Worm (Caenorhabditis elegans) whole organism, mixed stage, embryonic: ENCODE results near the gene gcy-8.

Source experiments
- M03D4.4 ChIP-seq: sonication (generic microtip); optimal IDR thresholded peaks from 2 replicates; lab custom pipeline; 2017; ENCODE audit warnings: mild to moderate bottlenecking, missing genetic modification characterization, missing compliant biosample characterization
- bed-3 ChIP-seq: fragments of 200-800 bp; sonication (Bioruptor generic); optimal IDR thresholded peaks from 3 replicates; lab custom pipeline; 2018; ENCODE audit warnings: mild to moderate bottlenecking, missing genetic modification characterization, moderate library complexity, missing compliant biosample characterization
- blmp-1 ChIP-seq: fragments of 150-350 bp; optimal IDR thresholded peaks from 2 replicates; lab custom pipeline; 2014; ENCODE audit warnings: missing biosample characterization, missing genetic modification characterization
- ceh-39 ChIP-seq: fragments of 150-350 bp; optimal IDR thresholded peaks from 2 replicates; lab custom pipeline; 2014; ENCODE audit warnings: missing biosample characterization, missing genetic modification characterization
- ceh-43 ChIP-seq: fragments of 200-800 bp; sonication (Bioruptor generic); optimal IDR thresholded peaks from 2 replicates; lab custom pipeline; 2018; ENCODE audit warnings: mild to moderate bottlenecking, missing genetic modification characterization, moderate library complexity, missing compliant biosample characterization
- ceh-83 ChIP-seq: fragments of 200-800 bp; sonication (Bioruptor generic); optimal IDR thresholded peaks from 2 replicates; lab custom pipeline; 2018; ENCODE audit warnings: mild to moderate bottlenecking, missing genetic modification characterization, missing compliant biosample characterization
- ces-1 ChIP-seq: fragments of 150-350 bp; optimal IDR thresholded peaks from 2 replicates; lab custom pipeline; 2014; ENCODE audit warnings: missing biosample characterization, missing genetic modification reagents, missing genetic modification characterization
- cnd-1 ChIP-seq: fragments of 200-800 bp; sonication (Bioruptor generic); optimal IDR thresholded peaks from 2 replicates; lab custom pipeline; 2018; ENCODE audit warnings: mild to moderate bottlenecking, missing genetic modification characterization, missing compliant biosample characterization
- drap-1 ChIP-seq: fragments of 200-800 bp; sonication (Bioruptor generic); optimal IDR thresholded peaks from 3 replicates; lab custom pipeline; 2018; ENCODE audit warnings: mild to moderate bottlenecking, missing genetic modification characterization, missing compliant biosample characterization
- elt-1 ChIP-seq: sonication (generic microtip); optimal IDR thresholded peaks from 2 replicates; lab custom pipeline; 2017; ENCODE audit warnings: missing genetic modification characterization, mild to moderate bottlenecking, missing compliant biosample characterization, antibody characterized with exemption, moderate library complexity, borderline replicate concordance; ENCODE audit not compliant: insufficient read depth
- elt-3 ChIP-seq: fragments of 150-350 bp; optimal IDR thresholded peaks from 2 replicates; lab custom pipeline; 2014; ENCODE audit warnings: missing biosample characterization, missing genetic modification characterization
- flh-1 ChIP-seq: fragments of 200-800 bp; sonication (Bioruptor generic); optimal IDR thresholded peaks from 2 replicates; lab custom pipeline; 2018; ENCODE audit warnings: mild to moderate bottlenecking, missing genetic modification characterization, moderate library complexity, missing compliant biosample characterization
- ham-2 ChIP-seq: fragments of 200-800 bp; sonication (Bioruptor generic); optimal IDR thresholded peaks from 2 replicates; lab custom pipeline; 2018; ENCODE audit warnings: mild to moderate bottlenecking, missing genetic modification characterization, missing compliant biosample characterization
- hlh-1 ChIP-seq: fragments of 150-350 bp; optimal IDR thresholded peaks from 2 replicates; lab custom pipeline; 2014; ENCODE audit warnings: missing biosample characterization, missing genetic modification reagents, missing genetic modification characterization
- lin-13 ChIP-seq: fragments of 150-350 bp; optimal IDR thresholded peaks from 2 replicates; lab custom pipeline; 2014; ENCODE audit warnings: missing biosample characterization, missing genetic modification characterization
- lin-32 ChIP-seq: fragments of 200-800 bp; sonication (Bioruptor generic); optimal IDR thresholded peaks from 2 replicates; lab custom pipeline; 2018; ENCODE audit warnings: mild to moderate bottlenecking, missing genetic modification characterization, missing compliant biosample characterization
- lsy-2 ChIP-seq: fragments of 150-350 bp; optimal IDR thresholded peaks from 2 replicates; lab custom pipeline; 2014; ENCODE audit warnings: missing biosample characterization, missing genetic modification characterization
- mab-5 ChIP-seq: fragments of 150-350 bp; optimal IDR thresholded peaks from 2 replicates; lab custom pipeline; 2014; ENCODE audit warnings: missing biosample characterization, missing genetic modification characterization
- mep-1 ChIP-seq: fragments of 150-350 bp; optimal IDR thresholded peaks from 2 replicates; lab custom pipeline; 2017; ENCODE audit warnings: missing biosample characterization, missing genetic modification reagents, missing genetic modification characterization, inconsistent platforms
- mls-2 ChIP-seq: sonication (generic microtip); optimal IDR thresholded peaks from 2 replicates; lab custom pipeline; 2016; ENCODE audit warnings: mild to moderate bottlenecking, missing genetic modification characterization, moderate library complexity, missing compliant biosample characterization
- nhr-12 ChIP-seq: fragments of 150-350 bp; optimal IDR thresholded peaks from 2 replicates; lab custom pipeline; 2014; ENCODE audit warnings: missing biosample characterization, missing genetic modification characterization
- nhr-2 ChIP-seq: fragments of 150-350 bp; optimal IDR thresholded peaks from 2 replicates; lab custom pipeline; 2014; ENCODE audit warnings: missing biosample characterization, missing genetic modification characterization
- nhr-237 ChIP-seq: fragments of 150-350 bp; optimal IDR thresholded peaks from 2 replicates; lab custom pipeline; 2014; ENCODE audit warnings: missing biosample characterization, missing genetic modification characterization
- nhr-28 ChIP-seq: fragments of 150-350 bp; optimal IDR thresholded peaks from 2 replicates; lab custom pipeline; 2014; ENCODE audit warnings: missing biosample characterization, missing genetic modification characterization
- nhr-76 ChIP-seq: sonication (generic microtip); optimal IDR thresholded peaks from 2 replicates; lab custom pipeline; 2017; ENCODE audit warnings: missing biosample characterization, missing genetic modification characterization
- pha-4 ChIP-seq: fragments of 150-350 bp; optimal IDR thresholded peaks from 2 replicates; lab custom pipeline; 2018; ENCODE audit warnings: missing biosample characterization, missing genetic modification reagents, missing genetic modification characterization
- sem-2 ChIP-seq: fragments of 200-800 bp; sonication (Bioruptor generic); optimal IDR thresholded peaks from 2 replicates; lab custom pipeline; 2018; ENCODE audit warnings: mild to moderate bottlenecking, missing genetic modification characterization, missing compliant biosample characterization
- snpc-4 ChIP-seq: fragments of 150-350 bp; optimal IDR thresholded peaks from 2 replicates; lab custom pipeline; 2014; ENCODE audit warnings: missing biosample characterization, missing genetic modification characterization
- sptf-1 ChIP-seq: sonication (generic microtip); optimal IDR thresholded peaks from 2 replicates; lab custom pipeline; 2017; ENCODE audit warnings: mild to moderate bottlenecking, missing genetic modification characterization, moderate library complexity, missing compliant biosample characterization
- tbx-8 ChIP-seq: fragments of 200-800 bp; sonication (Bioruptor generic); optimal IDR thresholded peaks from 2 replicates; lab custom pipeline; 2018; ENCODE audit warnings: mild to moderate bottlenecking, missing genetic modification characterization, moderate library complexity, missing compliant biosample characterization
- unc-120 ChIP-seq: sonication (generic microtip); optimal IDR thresholded peaks from 2 replicates; lab custom pipeline; 2017; ENCODE audit warnings: missing genetic modification characterization, missing compliant biosample characterization; ENCODE audit not compliant: poor library complexity, severe bottlenecking
- unc-39 ChIP-seq: fragments of 150-350 bp; optimal IDR thresholded peaks from 2 replicates; lab custom pipeline; 2014; ENCODE audit warnings: missing biosample characterization, missing genetic modification characterization
- unc-62 ChIP-seq: fragments of 150-350 bp; optimal IDR thresholded peaks from 2 replicates; lab custom pipeline; 2014; ENCODE audit warnings: missing biosample characterization, missing genetic modification reagents, missing genetic modification characterization
- ztf-11 ChIP-seq: fragments of 150-350 bp; optimal IDR thresholded peaks from 2 replicates; lab custom pipeline; 2014; ENCODE audit warnings: missing biosample characterization, missing genetic modification characterization

Gene gcy-8

ce11 chrIV:7931873-7932272 is 3.9 kb downstream of the gcy-8 start:
- TF ChIP-seq snpc-4, result no peak
- no peak for TF ChIP-seq lin-13 (tag; lab: Kevin White, UChicago)
- no peak for TF ChIP-seq nhr-12 (tag; lab: Kevin White, UChicago)
- no peak for TF ChIP-seq unc-39 (tag; lab: Kevin White, UChicago)
- no peak for TF ChIP-seq bed-3
- no peak for TF ChIP-seq sem-2
- TF ChIP-seq lsy-2 (tag; lab: Kevin White, UChicago), result no peak

- TF ChIP-seq drap-1 (GFP tag; lab: Kevin White, UChicago), result no peak
- TF ChIP-seq blmp-1, result no peak
- TF ChIP-seq nhr-76 (tag; lab: Kevin White, UChicago), result no peak
- TF ChIP-seq nhr-28 (tag; lab: Kevin White, UChicago), result no peak
- no peak for TF ChIP-seq nhr-12 (tag; lab: Kevin White, UChicago)
- no peak for TF ChIP-seq mep-1
- no peak for TF ChIP-seq sptf-1 (tag; lab: Kevin White, UChicago)
- no peak for TF ChIP-seq mab-5
- no peak for TF ChIP-seq bed-3
- TF ChIP-seq unc-120, result no peak
- no peak for TF ChIP-seq ham-2 (GFP tag; lab: Kevin White, UChicago)
- no peak for TF ChIP-seq M03D4.4 (tag; lab: Kevin White, UChicago)
- no peak for TF ChIP-seq elt-3
- TF ChIP-seq ztf-11, result no peak
Measured at ce11 chrIV:7933733-7934132, 5.8 kb downstream of the gcy-8 start, which contains the start of gene bbs-2. Gene bbs-2, plus strand, starts transcription at chrIV:7934033.

- TF ChIP-seq nhr-28 (tag; lab: Kevin White, UChicago) (no peak), tbx-8 (no peak), mep-1 (no peak), flh-1 (GFP tag; lab: Kevin White, UChicago) (no peak), mab-5 (no peak), ztf-11 (no peak), lsy-2 (tag; lab: Kevin White, UChicago) (no peak), lin-13 (tag; lab: Kevin White, UChicago) (no peak), sem-2 (no peak), nhr-2 (tag; lab: Kevin White, UChicago) (no peak), bed-3 (no peak), pha-4 (tag; lab: Kevin White, UChicago) (no peak), ces-1 (GFP tag; lab: Kevin White, UChicago) (no peak), nhr-237 (no peak), cnd-1 (tag; lab: Kevin White, UChicago) (no peak), unc-62 (GFP tag; lab: Kevin White, UChicago) (no peak), nhr-12 (tag; lab: Kevin White, UChicago) (no peak), drap-1 (GFP tag; lab: Kevin White, UChicago) (no peak), elt-3 (no peak)
Measured at ce11 chrIV:7938834-7939233, 10.9 kb downstream of the gcy-8 start, which contains the start of gene F20D12.7. Gene F20D12.7, minus strand, starts transcription at chrIV:7938934.

- no peak for TF ChIP-seq nhr-12 (tag; lab: Kevin White, UChicago)
- no peak for TF ChIP-seq cnd-1 (tag; lab: Kevin White, UChicago)
- no peak for TF ChIP-seq unc-39 (tag; lab: Kevin White, UChicago)
- no peak for TF ChIP-seq snpc-4
- TF ChIP-seq nhr-237, result no peak
- TF ChIP-seq lsy-2 (tag; lab: Kevin White, UChicago), result no peak
- TF ChIP-seq blmp-1, result no peak
- no peak for TF ChIP-seq elt-1
- TF ChIP-seq pha-4 (tag; lab: Kevin White, UChicago), result no peak
- TF ChIP-seq mep-1, result no peak
- no peak for TF ChIP-seq nhr-76 (tag; lab: Kevin White, UChicago)
- no peak for TF ChIP-seq bed-3
- no peak for TF ChIP-seq ceh-83 (GFP tag; lab: Kevin White, UChicago)
- TF ChIP-seq ceh-43 (GFP tag; lab: Kevin White, UChicago), result no peak
- TF ChIP-seq hlh-1 (tag; lab: Kevin White, UChicago), result no peak
- TF ChIP-seq unc-120, result no peak
- TF ChIP-seq elt-3, result no peak
Measured at ce11 chrIV:7940919-7941318, 13.0 kb downstream of the gcy-8 start, which contains the start of gene exc-9. Gene exc-9, minus strand, starts transcription at chrIV:7941019.

- TF ChIP-seq sptf-1 (tag; lab: Kevin White, UChicago), result no peak
- TF ChIP-seq lin-32, result no peak
- TF ChIP-seq unc-120, result no peak
- no peak for TF ChIP-seq mls-2 (tag; lab: Kevin White, UChicago)
- TF ChIP-seq mep-1, result no peak
- no peak for TF ChIP-seq pha-4 (tag; lab: Kevin White, UChicago)
- TF ChIP-seq bed-3, result no peak
- TF ChIP-seq ztf-11, result no peak
- no peak for TF ChIP-seq ceh-83 (GFP tag; lab: Kevin White, UChicago)
- TF ChIP-seq ham-2 (GFP tag; lab: Kevin White, UChicago), result no peak
- TF ChIP-seq lsy-2 (tag; lab: Kevin White, UChicago), result no peak
- no peak for TF ChIP-seq elt-1
- TF ChIP-seq cnd-1 (tag; lab: Kevin White, UChicago), result no peak
- TF ChIP-seq lin-13 (tag; lab: Kevin White, UChicago), result no peak
- no peak for TF ChIP-seq nhr-28 (tag; lab: Kevin White, UChicago)
- no peak for TF ChIP-seq nhr-2 (tag; lab: Kevin White, UChicago)
- TF ChIP-seq ceh-39 (tag; lab: Kevin White, UChicago), result no peak
- TF ChIP-seq nhr-12 (tag; lab: Kevin White, UChicago), result no peak
- no peak for TF ChIP-seq flh-1 (GFP tag; lab: Kevin White, UChicago)
- TF ChIP-seq mab-5, result no peak
Measured at ce11 chrIV:7943272-7943671, 15.3 kb downstream of the gcy-8 start.
